Worm (Caenorhabditis elegans) whole organism, dauer: Measurements from ENCODE around the gene lipl-2.

Experiments used
- unc-62 ChIP-seq: sonication (generic microtip); optimal IDR thresholded peaks from 2 replicates; lab custom pipeline; 2017; ENCODE audit warnings: missing biosample characterization, missing genetic modification reagents, missing genetic modification characterization

Gene lipl-2

DNA sequence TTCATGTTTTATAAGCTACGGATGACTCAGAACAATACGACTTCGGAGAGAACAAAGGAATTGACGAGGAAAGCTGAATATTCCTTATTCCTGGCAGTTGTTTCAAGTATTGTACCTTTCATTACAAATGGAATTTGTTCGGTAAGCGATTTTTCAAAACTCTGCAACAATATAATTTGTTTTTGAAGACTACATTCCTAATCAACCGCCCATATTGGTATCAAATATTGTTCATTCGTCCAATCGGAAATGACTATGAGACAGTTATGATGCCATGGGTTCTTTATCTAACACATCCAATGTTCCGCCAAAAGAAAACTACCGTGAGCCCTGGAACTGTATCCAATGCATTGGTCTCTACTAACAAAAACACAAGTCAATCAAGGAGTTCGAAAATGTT is 20.8 kb downstream of the lipl-2 start:
- no peak for TF ChIP-seq unc-62 (GFP tag; lab: Kevin White, UChicago)

ce11 chrV:9813527-9813926 is 22.2 kb downstream of the lipl-2 start, which contains the start of gene sru-30:
Gene sru-30, plus strand, starts transcription at chrV:9813827.
- TF ChIP-seq unc-62 (GFP tag; lab: Kevin White, UChicago): no peak

- no peak for TF ChIP-seq unc-62 (GFP tag; lab: Kevin White, UChicago)
Observed at ce11 chrV:9816390-9816789, 25.0 kb downstream of the lipl-2 start, which contains the start of gene sru-31. Gene sru-31, plus strand, starts transcription at chrV:9816690.

DNA sequence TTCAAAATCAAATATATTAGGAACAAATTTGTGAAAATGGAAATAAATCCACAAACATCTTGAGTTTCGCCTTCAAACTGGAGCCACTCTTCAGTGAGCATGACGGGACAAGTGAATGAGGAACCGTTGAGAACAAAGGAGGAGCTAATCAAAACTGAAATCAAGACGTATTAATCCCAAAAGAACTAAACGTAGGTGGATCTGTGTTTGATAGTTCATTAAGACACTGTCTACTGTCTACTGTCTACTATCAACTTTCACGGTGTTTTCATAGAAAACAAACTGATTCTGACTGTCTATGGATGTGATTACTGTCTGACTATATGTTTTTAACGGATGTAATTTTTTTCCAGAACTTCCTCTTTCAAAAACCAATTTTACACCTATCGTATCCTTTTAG is 30.4 kb downstream of the lipl-2 start, which contains the start of gene str-193:
Gene str-193, minus strand, starts transcription at position 101 of the 400 bp plus-strand sequence.
- no peak for TF ChIP-seq unc-62 (GFP tag; lab: Kevin White, UChicago)

DNA sequence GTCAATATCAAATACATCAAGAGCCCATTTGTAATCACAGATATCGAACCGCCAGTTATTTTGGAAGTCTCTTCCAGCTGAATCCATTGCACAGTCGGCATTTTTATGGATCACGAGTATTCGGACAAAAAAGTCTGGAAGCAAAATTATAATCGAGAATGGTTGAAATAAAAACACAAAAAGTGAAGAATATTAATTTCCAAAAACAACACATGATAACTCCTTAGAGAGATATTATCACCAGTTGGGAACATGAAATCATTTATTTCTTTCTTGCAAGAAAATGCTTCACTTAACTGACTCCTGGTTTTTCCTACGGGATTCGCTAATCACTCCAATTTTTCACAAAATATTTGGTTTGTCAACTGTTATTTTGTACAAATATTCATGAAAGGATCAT is 32.8 kb downstream of the lipl-2 start, which contains the start of gene str-2:
Gene str-2, minus strand, starts transcription at position 101 of the 400 bp plus-strand sequence.
- no peak for TF ChIP-seq unc-62 (GFP tag; lab: Kevin White, UChicago)

- TF ChIP-seq unc-62 (GFP tag; lab: Kevin White, UChicago): no peak
Observed at ce11 chrV:9833900-9834299, 42.5 kb downstream of the lipl-2 start, which contains the start of gene sru-40. Gene sru-40, minus strand, starts transcription at chrV:9834000.

DNA sequence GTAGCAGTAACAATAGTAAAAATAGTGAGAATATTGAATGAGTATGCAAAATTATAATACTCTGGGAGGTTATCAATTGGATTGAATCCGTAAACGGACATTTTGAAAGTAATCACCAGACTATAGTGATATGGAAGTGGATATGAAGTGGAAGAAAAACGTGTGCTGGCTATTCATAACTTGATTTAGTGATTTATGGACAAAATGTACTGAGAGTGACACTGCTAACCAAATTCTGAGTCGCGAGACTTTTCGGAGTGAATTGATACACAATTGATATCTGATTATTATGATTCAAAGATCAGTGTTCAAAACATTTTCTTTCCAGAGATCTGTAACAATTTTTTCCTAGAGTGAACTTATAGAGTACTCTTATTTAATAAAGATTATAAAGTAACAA is 44.6 kb downstream of the lipl-2 start, which contains the start of gene sru-38:
Gene sru-38, minus strand, starts transcription at position 101 of the 400 bp plus-strand sequence.
- TF ChIP-seq unc-62 (GFP tag; lab: Kevin White, UChicago): no peak

DNA sequence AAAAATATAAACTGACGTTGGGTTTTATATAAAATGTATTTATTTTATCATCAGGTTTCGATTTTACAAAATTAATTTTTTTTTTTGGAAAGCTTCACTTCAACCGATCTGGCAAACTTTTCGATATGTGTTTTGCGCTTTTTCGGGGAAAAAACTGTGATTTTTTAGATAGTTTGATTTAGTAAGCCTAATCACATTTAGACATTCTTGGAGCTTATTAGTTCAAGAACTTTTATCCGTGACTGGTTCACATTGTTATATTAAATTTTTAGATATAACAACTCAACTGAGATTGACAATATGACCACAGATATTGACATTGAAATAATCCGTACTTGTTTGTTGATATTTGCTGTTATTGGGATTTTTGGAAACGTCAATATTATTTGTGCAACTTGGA is 46.3 kb downstream of the lipl-2 start, which contains the start of gene srsx-21:
Gene srsx-21, plus strand, starts transcription at position 301 of the 400 bp plus-strand sequence.
- TF ChIP-seq unc-62 (GFP tag; lab: Kevin White, UChicago): no peak

DNA sequence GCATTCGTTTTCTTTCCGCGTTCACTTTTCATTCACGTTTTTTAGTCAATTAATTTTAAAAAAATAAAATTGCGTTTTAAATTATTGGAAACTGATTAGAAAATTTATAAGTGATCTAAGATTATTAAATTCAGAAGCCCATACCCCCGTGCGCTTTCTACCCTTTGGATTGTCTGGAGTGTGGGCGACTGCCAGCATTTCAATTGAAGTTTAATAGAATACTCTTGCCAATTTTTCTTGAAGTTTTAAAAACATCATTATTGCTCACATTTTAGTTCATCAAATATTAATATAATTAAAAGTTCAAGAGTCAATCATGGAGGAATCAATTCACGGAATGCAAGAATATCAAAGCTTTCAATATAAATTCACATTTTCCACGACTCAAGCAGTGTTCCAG is 50.0 kb downstream of the lipl-2 start, which contains the start of gene sru-36:
Gene sru-36, plus strand, starts transcription at position 301 of the 400 bp plus-strand sequence.
- no peak for TF ChIP-seq unc-62 (GFP tag; lab: Kevin White, UChicago)
